Worm (Caenorhabditis elegans) whole organism, L4 larva: Measurements from ENCODE around the gene F32E10.9.

Experiments
- F26F4.8 ChIP-seq: fragments of 200-800 bp; sonication (Bioruptor generic); conservative IDR thresholded peaks from 2 replicates; pipeline ENCODE4 v1.3.6; 2022; ENCODE audit warnings: missing genetic modification characterization, missing compliant biosample characterization
- egl-27 ChIP-seq: sonication (generic microtip); optimal IDR thresholded peaks from 3 replicates; lab custom pipeline; 2017; ENCODE audit warnings: missing biosample characterization, missing genetic modification reagents, missing genetic modification characterization
- fos-1 ChIP-seq: fragments of 150-350 bp; optimal IDR thresholded peaks from 2 replicates; lab custom pipeline; 2014; ENCODE audit warnings: missing biosample characterization, missing genetic modification characterization
- rbr-2 ChIP-seq: sonication (generic microtip); optimal IDR thresholded peaks from 2 replicates; lab custom pipeline; 2016; ENCODE audit warnings: missing genotype, missing genetic modification characterization, missing compliant biosample characterization
- unc-39 ChIP-seq: sonication (generic microtip); optimal IDR thresholded peaks from 2 replicates; lab custom pipeline; 2017; ENCODE audit warnings: missing biosample characterization, missing genetic modification characterization

DNA sequence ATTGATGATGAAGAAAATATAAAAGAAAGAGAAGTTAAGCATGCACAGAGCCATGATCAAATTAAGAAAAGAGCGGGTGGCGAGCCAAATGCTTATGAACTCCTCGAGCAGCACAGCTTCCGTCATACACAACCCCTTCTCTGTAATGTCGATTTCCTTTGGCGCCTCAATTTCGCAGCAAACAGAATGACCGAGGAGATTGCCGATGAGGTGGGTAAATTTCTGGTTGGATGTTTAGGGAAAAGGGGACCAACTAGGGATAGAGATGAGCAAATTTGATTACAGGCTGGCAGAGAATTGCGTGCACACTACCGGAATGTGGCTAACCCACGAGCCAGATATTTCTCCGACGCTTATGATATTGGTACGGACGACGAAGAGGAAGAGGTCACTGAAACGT is 41.7 kb upstream of the F32E10.9 start:
- TF ChIP-seq egl-27 (tag; lab: Kevin White, UChicago), result no peak
- no peak for TF ChIP-seq F26F4.8
- no peak for TF ChIP-seq unc-39 (tag; lab: Kevin White, UChicago)
- no peak for TF ChIP-seq fos-1 (tag; lab: Kevin White, UChicago)
- no peak for TF ChIP-seq rbr-2 (tag; lab: Kevin White, UChicago)
